Fruit fly (Drosophila melanogaster): ENCODE results near the gene Cby.

The Cby gene

DNA sequence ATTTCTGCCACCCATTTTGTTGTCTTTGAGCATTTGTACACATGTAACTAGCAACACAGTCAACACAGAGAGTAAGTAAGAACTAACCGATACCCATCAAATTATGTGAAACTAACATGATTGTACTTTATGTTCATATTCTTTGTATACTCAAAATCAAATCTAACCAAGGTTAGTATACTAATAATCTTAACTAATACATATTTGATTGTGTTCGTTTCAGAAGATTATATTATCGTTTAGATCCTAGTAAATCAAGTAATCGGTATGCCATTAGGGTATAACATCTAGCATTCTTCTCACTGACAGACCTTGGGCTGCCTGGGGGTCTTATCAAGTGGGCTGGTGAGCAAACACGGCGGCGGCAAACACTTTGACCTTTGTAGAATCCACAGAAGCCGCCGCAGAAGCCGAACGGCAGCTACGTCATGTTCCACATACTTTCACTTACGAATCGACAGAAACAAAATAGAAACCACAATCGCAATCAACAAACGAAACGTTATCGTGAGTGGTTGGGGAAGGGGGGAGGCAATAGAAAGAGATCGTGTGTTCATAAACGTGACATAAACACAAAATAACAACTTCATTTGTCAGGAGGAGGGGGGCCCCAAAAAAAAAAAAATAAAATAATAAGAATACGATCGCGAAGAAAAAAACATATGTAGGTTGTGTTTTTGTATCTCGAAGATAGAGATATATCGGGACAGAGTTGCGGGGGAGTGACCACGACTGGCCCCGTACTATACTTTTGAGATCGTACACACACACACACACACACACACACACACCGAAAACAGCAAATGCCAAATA, 32.2 kb upstream of the Cby start:
- TF ChIP-seq Crg-1 (GFP tag; optimal IDR thresholded peaks at IDR 0.05): no peak
- no peak for TF ChIP-seq toe (GFP tag; optimal IDR thresholded peaks at IDR 0.05)
- TF ChIP-seq cnc (optimal IDR thresholded peaks at IDR 0.05): no peak
- TF ChIP-seq CG33017 (tag; optimal IDR thresholded peaks at IDR 0.05): no peak
- TF ChIP-seq kay (GFP tag; ENCODE audit: borderline replicate concordance): no peak
- TF ChIP-seq Clk (GFP tag; optimal IDR thresholded peaks at IDR 0.05): no peak
- TF ChIP-seq CG7045 (GFP tag; optimal IDR thresholded peaks at IDR 0.05): no peak
- no peak for TF ChIP-seq CG7101 (tag; optimal IDR thresholded peaks at IDR 0.05)
- no peak for TF ChIP-seq Hr96 (GFP tag; optimal IDR thresholded peaks at IDR 0.05)
- TF ChIP-seq ovo (GFP tag; optimal IDR thresholded peaks at IDR 0.05): no peak
- TF ChIP-seq bab1 (GFP tag; optimal IDR thresholded peaks at IDR 0.05): no peak
- TF ChIP-seq CG5204 (GFP tag; optimal IDR thresholded peaks at IDR 0.05): no peak
- TF ChIP-seq CG11617 (GFP tag; optimal IDR thresholded peaks at IDR 0.05): no peak
- no peak for TF ChIP-seq CG12768 (GFP tag; optimal IDR thresholded peaks at IDR 0.05)

DNA sequence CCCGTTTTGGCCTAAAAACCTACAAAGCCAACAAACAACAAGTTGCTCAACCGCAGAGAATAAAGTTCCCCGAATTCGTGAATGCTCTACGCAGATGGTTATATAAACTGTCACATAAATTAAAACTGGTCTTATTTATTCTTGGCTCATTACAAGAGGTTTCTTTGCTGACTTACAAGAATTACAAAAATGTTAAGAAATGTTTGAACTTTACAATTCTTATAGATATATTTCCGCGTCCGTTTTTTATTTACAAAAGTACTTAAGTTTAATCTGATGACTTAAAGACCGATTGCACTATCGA, 31.6 kb upstream of the Cby start:
- TF ChIP-seq CG33017 (tag; optimal IDR thresholded peaks at IDR 0.05): no peak
- TF ChIP-seq CG5204 (GFP tag; optimal IDR thresholded peaks at IDR 0.05): no peak
- TF ChIP-seq ovo (GFP tag; optimal IDR thresholded peaks at IDR 0.05): no peak
- TF ChIP-seq kay (GFP tag; ENCODE audit: borderline replicate concordance): no peak
- no peak for TF ChIP-seq CG1620 (GFP tag; optimal IDR thresholded peaks at IDR 0.05)
- no peak for TF ChIP-seq CG14711 (tag; optimal IDR thresholded peaks at IDR 0.05)
- TF ChIP-seq Crg-1 (GFP tag; optimal IDR thresholded peaks at IDR 0.05): no peak
- TF ChIP-seq tj (GFP tag; optimal IDR thresholded peaks at IDR 0.05): no peak
- TF ChIP-seq toe (GFP tag; optimal IDR thresholded peaks at IDR 0.05): no peak
- no peak for TF ChIP-seq CG11617 (GFP tag; optimal IDR thresholded peaks at IDR 0.05)
- TF ChIP-seq CG12768 (GFP tag; optimal IDR thresholded peaks at IDR 0.05): no peak
- TF ChIP-seq cic (GFP tag; optimal IDR thresholded peaks at IDR 0.05): no peak
- no peak for TF ChIP-seq CG7101 (tag; optimal IDR thresholded peaks at IDR 0.05)
- TF ChIP-seq Clk (GFP tag; optimal IDR thresholded peaks at IDR 0.05): no peak
- no peak for TF ChIP-seq Hr96 (GFP tag; optimal IDR thresholded peaks at IDR 0.05)
- TF ChIP-seq CG7045 (GFP tag; optimal IDR thresholded peaks at IDR 0.05): no peak
- TF ChIP-seq cnc (optimal IDR thresholded peaks at IDR 0.05): no peak
- TF ChIP-seq bab1 (GFP tag; optimal IDR thresholded peaks at IDR 0.05): no peak
- TF ChIP-seq pad (GFP tag; optimal IDR thresholded peaks at IDR 0.05): no peak

DNA sequence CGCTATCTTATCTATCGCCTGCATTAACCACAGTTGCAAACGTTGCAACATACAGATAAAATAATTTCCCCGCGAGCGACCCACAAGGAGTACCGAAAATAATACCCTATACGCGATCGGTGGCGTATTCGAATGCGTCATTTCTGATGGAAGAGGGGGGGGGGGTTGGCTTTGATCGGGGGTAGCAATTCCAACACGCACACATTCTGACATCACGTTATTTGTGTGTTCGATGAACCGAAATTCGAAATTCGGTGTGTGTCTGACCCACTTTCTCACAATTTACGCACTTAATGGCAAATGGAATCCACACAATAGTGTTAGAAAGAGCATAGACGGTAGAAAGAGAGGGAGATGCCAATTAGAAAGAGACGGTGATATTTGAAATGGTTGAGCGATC, 31.2 kb upstream of the Cby start:
- no peak for TF ChIP-seq CG1620 (GFP tag; optimal IDR thresholded peaks at IDR 0.05)
- no peak for TF ChIP-seq pad (GFP tag; optimal IDR thresholded peaks at IDR 0.05)

DNA sequence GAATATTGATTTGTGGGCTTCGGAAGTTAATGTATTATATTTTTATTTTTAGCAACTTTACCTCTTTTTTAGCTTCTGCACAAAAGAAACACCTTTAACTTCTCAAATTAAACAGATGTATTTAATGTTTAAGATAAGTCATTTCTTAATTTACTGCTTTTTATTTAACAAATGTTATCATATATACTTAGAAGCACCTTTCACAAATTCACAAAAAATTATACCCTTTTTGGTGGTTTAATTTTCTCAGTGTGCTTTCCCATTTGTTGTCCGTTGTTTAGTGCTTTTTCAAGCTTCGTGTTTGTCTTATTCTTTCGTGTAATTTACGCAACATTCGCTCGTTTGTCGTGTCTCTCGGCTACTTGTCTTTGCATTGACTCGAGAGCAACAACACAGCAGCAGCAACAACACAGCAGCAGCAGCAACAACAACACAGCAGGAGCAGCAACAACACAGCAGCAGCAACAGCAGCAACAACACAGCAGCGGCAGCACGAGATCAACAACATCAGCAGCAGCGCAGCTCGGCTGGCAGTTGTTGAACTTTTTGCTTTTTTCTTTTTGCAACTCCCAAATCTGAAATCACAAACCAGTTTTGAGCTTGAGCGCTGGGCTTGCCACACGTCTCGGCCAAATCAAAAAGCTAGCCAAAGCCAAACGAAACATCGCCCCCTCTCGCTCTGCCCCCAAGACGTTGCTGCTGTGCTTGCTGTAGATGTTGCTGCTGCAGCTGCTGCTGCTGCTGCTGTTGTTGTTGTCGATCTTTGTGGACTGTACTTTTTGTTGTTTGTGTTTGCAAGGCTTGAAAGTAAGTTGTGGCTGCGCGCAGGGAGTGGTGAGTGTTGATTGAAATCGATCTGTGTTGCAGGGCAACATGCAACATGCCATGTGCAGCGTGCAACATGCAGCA, 30.5 kb upstream of the Cby start:
- no peak for TF ChIP-seq CG5204 (GFP tag; optimal IDR thresholded peaks at IDR 0.05)
- no peak for TF ChIP-seq ovo (GFP tag; optimal IDR thresholded peaks at IDR 0.05)

DNA sequence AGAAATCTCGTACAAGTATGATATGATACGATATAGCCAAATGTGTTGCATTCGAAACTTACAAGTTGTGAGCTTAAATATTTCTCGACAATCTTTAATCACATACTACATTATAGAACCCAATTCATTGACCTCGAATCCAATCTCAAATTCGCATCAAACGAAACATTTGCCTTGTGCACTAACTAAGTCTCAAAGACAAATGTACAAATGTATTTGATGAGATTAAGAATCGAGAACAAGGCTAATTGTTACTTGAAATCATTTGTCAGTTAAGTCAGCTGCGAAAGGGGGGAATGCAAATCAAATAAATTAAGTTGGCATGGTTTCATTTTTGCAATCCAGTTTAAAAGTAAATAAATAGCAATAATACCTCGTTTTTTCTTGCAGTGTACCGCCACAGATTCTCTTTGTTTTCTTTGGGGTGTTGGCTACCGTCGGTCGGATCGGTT, 29.3 kb upstream of the Cby start:
- TF ChIP-seq CG5204 (GFP tag; optimal IDR thresholded peaks at IDR 0.05) (no peak), CG11617 (GFP tag; optimal IDR thresholded peaks at IDR 0.05) (no peak), CG33017 (tag; optimal IDR thresholded peaks at IDR 0.05) (no peak), CG14711 (tag; optimal IDR thresholded peaks at IDR 0.05) (no peak), CG1620 (GFP tag; optimal IDR thresholded peaks at IDR 0.05) (no peak), CG7101 (tag; optimal IDR thresholded peaks at IDR 0.05) (no peak), cnc (optimal IDR thresholded peaks at IDR 0.05) (no peak), kay (GFP tag; ENCODE audit: borderline replicate concordance) (no peak), toe (GFP tag; optimal IDR thresholded peaks at IDR 0.05) (no peak)

DNA sequence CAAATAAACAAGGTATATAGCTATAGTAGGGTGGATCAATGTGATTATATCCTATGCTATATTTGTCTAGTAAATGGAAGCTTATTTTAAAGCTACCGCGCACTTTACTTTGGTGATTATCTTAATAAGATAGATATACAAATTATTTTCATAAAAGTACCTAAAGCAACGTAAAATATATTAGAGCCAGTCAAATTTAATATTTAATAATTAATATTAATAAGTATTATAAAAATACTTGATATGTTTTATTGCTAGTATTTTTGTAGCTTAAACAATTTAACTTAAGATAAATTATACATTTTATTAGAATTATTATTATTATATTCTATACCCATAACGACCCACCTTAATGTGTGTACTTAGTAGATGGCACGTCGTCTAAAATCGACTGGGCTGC, 28.2 kb upstream of the Cby start:
- TF ChIP-seq CG7045 (GFP tag; optimal IDR thresholded peaks at IDR 0.05) (peak; percentile 17), CG33017 (tag; optimal IDR thresholded peaks at IDR 0.05) (peak; percentile 49), Clk (GFP tag; optimal IDR thresholded peaks at IDR 0.05) (no peak), CG11617 (GFP tag; optimal IDR thresholded peaks at IDR 0.05) (peak; percentile 76), bab1 (GFP tag; optimal IDR thresholded peaks at IDR 0.05) (peak; percentile 94), CG14711 (tag; optimal IDR thresholded peaks at IDR 0.05) (peak; percentile 68), tj (GFP tag; optimal IDR thresholded peaks at IDR 0.05) (peak; percentile 12), pad (GFP tag; optimal IDR thresholded peaks at IDR 0.05) (peak; percentile 9), ovo (GFP tag; optimal IDR thresholded peaks at IDR 0.05) (peak; percentile 46), CG1620 (GFP tag; optimal IDR thresholded peaks at IDR 0.05) (no peak), kay (GFP tag; ENCODE audit: borderline replicate concordance) (no peak), CG7101 (tag; optimal IDR thresholded peaks at IDR 0.05) (peak; percentile 73)

DNA sequence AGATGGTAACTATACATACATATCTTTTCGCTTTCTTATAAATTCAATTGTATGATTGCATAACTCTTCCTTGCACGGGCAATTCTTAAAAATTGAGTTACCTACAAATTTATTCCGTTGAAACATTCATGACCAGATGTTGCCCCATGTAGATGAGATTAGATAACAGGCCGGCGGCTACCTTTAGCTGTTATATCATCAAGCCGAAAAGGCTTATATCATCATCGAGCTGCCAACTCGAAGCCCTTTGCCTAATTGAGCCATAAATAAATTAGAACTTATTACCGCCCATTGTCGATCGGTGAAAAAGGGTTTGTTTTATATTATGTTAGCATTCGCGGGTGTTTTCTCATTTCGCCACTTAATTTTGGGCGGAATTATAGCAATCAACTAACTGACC, 27.4 kb upstream of the Cby start:
- TF ChIP-seq bab1 (GFP tag; optimal IDR thresholded peaks at IDR 0.05) (no peak), tj (GFP tag; optimal IDR thresholded peaks at IDR 0.05) (no peak), Clk (GFP tag; optimal IDR thresholded peaks at IDR 0.05) (no peak), CG14711 (tag; optimal IDR thresholded peaks at IDR 0.05) (no peak), pad (GFP tag; optimal IDR thresholded peaks at IDR 0.05) (no peak), cnc (optimal IDR thresholded peaks at IDR 0.05) (no peak), Hr96 (GFP tag; optimal IDR thresholded peaks at IDR 0.05) (no peak), CG1620 (GFP tag; optimal IDR thresholded peaks at IDR 0.05) (no peak), toe (GFP tag; optimal IDR thresholded peaks at IDR 0.05) (no peak)

Measured in whole organism, adult.